Fruit fly (Drosophila melanogaster) whole organism: ENCODE results near the gene CG31897.

Experiments
- CG8478 ChIP-seq: fragments of >200 bp; optimal IDR thresholded peaks from 2 replicates; lab custom pipeline; 2018; ENCODE audit warnings: inconsistent platforms
- Dll ChIP-seq: fragments of >200 bp; optimal IDR thresholded peaks from 2 replicates; lab custom pipeline; 2017
- EcR ChIP-seq, 2 experiments: fragments of >200 bp; optimal IDR thresholded peaks; 2 replicates each; lab custom pipeline; 2017; ENCODE audit warnings: missing biosample characterization in 2 of 2, missing genetic modification characterization in 2 of 2, missing genetic modification reagents in 2 of 2
- pan ChIP-seq: fragments of >200 bp; optimal IDR thresholded peaks from 2 replicates; lab custom pipeline; 2017
- psq ChIP-seq: fragments of >200 bp; optimal IDR thresholded peaks from 2 replicates; lab custom pipeline; 2017
- usp ChIP-seq: fragments of >200 bp; optimal IDR thresholded peaks from 2 replicates; lab custom pipeline; 2017; ENCODE audit warnings: missing biosample characterization, missing genetic modification characterization, mixed read lengths

CG31897 gene

dm6 chr2L:8481623-8482424 lies 39.6 kb downstream of the CG31897 start, which contains the start of gene CG43796:
Gene CG43796 (plus strand): TSS chr2L:8482374.
- no peak for TF ChIP-seq psq (lab: Kevin White, UChicago)
- TF ChIP-seq CG8478, result no peak
- no peak for TF ChIP-seq usp (GFP tag; lab: Kevin White, UChicago)
- TF ChIP-seq pan (lab: Kevin White, UChicago), result no peak
- TF ChIP-seq EcR (GFP tag; optimal IDR thresholded peaks at IDR 0.05; lab: Kevin White, UChicago), result no peak
- no peak for TF ChIP-seq Dll (lab: Kevin White, UChicago)

dm6 chr2L:8485562-8485961 lies 43.3 kb downstream of the CG31897 start:
- TF ChIP-seq CG8478 (no peak), pan (lab: Kevin White, UChicago) (no peak), Dll (lab: Kevin White, UChicago) (no peak), EcR (GFP tag; optimal IDR thresholded peaks at IDR 0.05; lab: Kevin White, UChicago) (no peak), usp (GFP tag; lab: Kevin White, UChicago) (no peak), psq (lab: Kevin White, UChicago) (no peak)

DNA sequence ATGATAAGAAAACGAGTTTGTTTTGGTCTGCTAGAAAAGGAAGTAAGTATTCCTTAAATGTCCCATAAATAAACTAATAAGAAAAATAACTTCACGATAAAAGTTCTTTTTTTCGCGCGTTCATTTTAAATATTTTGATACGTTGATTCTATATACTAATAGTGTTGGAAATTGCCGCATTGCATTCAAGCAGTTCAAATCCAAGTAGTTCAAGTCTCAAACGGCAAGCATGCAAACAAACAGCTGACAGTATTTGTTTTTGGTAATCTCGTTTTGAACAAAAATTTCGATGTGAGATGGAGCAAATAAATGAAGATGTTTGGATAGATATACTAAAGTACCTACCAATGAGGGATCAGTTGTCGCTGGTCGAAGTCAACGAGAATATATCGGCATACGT lies 46.5 kb downstream of the CG31897 start, which contains the start of gene CG13088:
Gene CG13088, plus strand, starts transcription at position 247 of the 400 bp plus-strand sequence.
- TF ChIP-seq usp (GFP tag; lab: Kevin White, UChicago) (no peak), psq (lab: Kevin White, UChicago) (no peak), EcR (GFP tag; optimal IDR thresholded peaks at IDR 0.05; lab: Kevin White, UChicago) (no peak), Dll (lab: Kevin White, UChicago) (no peak), pan (lab: Kevin White, UChicago) (no peak), CG8478 (no peak)

dm6 chr2L:8490439-8490838 lies 48.2 kb downstream of the CG31897 start, which contains the start of gene CG43400:
Gene CG43400 (plus strand): TSS chr2L:8490739.
- TF ChIP-seq EcR (GFP tag; optimal IDR thresholded peaks at IDR 0.05; lab: Kevin White, UChicago) (no peak), pan (lab: Kevin White, UChicago) (no peak), Dll (lab: Kevin White, UChicago) (no peak), psq (lab: Kevin White, UChicago) (no peak), CG8478 (no peak), usp (GFP tag; lab: Kevin White, UChicago) (no peak)
